Worm (Caenorhabditis elegans) whole organism, young adult: ENCODE results near the gene W04E12.4.

ENCODE experiments used
- C17E4.6 ChIP-seq: fragments of 200-800 bp; sonication (Bioruptor generic); IDR thresholded peaks from 2 replicates; pipeline ENCODE4 v1.3.6; 2022; ENCODE audit warnings: missing genetic modification reagents, missing genetic modification characterization, missing compliant biosample characterization
- F10E7.11 ChIP-seq: sonication (generic microtip); optimal IDR thresholded peaks from 2 replicates; lab custom pipeline; 2017; ENCODE audit warnings: mild to moderate bottlenecking, missing genetic modification characterization, moderate library complexity, missing compliant biosample characterization
- F23B12.7 ChIP-seq: sonication (generic microtip); optimal IDR thresholded peaks from 2 replicates; lab custom pipeline; 2017; ENCODE audit warnings: missing genetic modification characterization, mild to moderate bottlenecking, missing compliant biosample characterization, antibody characterized with exemption, moderate library complexity; ENCODE audit not compliant: insufficient read depth
- F37B4.10 ChIP-seq: fragments of 200-800 bp; sonication (Bioruptor generic); IDR thresholded peaks from 2 replicates; pipeline ENCODE4 v1.3.6; 2022; ENCODE audit warnings: missing genetic modification characterization, missing compliant biosample characterization
- F52B5.7 ChIP-seq: sonication (generic microtip); optimal IDR thresholded peaks from 2 replicates; lab custom pipeline; 2016; ENCODE audit warnings: mild to moderate bottlenecking, missing genetic modification characterization, missing compliant biosample characterization
- F55B11.4 ChIP-seq: sonication (generic microtip); optimal IDR thresholded peaks from 2 replicates; lab custom pipeline; 2016; ENCODE audit warnings: missing compliant biosample characterization, missing genetic modification characterization, borderline replicate concordance; ENCODE audit not compliant: insufficient read depth
- F57C9.4 ChIP-seq: sonication (generic microtip); optimal IDR thresholded peaks from 2 replicates; lab custom pipeline; 2017; ENCODE audit warnings: mild to moderate bottlenecking, missing genetic modification characterization, missing compliant biosample characterization
- Y53G8AR.9 ChIP-seq: fragments of 200-800 bp; sonication (Bioruptor generic); conservative IDR thresholded peaks from 2 replicates; pipeline ENCODE4 v1.3.6; 2022; ENCODE audit warnings: missing genetic modification reagents, missing genetic modification characterization, missing compliant biosample characterization
- ama-1 ChIP-seq, 3 experiments: fragments of 150-350 bp in 1 of 3; sonication (generic microtip) in 2 of 3; optimal IDR thresholded peaks; 2 replicates each; lab custom pipeline; 2014 to 2018; ENCODE audit warnings: missing biosample characterization in 2 of 3, missing genetic modification characterization in 2 of 3, missing genetic modification reagents in 2 of 3
- atf-7 ChIP-seq: sonication (generic microtip); optimal IDR thresholded peaks from 2 replicates; lab custom pipeline; 2017; ENCODE audit warnings: mild to moderate bottlenecking, missing genetic modification characterization, missing compliant biosample characterization
- attf-6 ChIP-seq: fragments of 200-800 bp; sonication (Bioruptor generic); IDR thresholded peaks from 2 replicates; pipeline ENCODE4 v1.3.6; 2022; ENCODE audit warnings: missing genetic modification reagents, missing genetic modification characterization, missing compliant biosample characterization
- ceh-100 ChIP-seq: fragments of 200-800 bp; sonication (Bioruptor generic); IDR thresholded peaks from 2 replicates; pipeline ENCODE4 v1.3.6; 2022; ENCODE audit warnings: missing genetic modification reagents, missing genetic modification characterization, missing compliant biosample characterization
- ceh-27 ChIP-seq: fragments of 200-800 bp; sonication (Bioruptor generic); optimal IDR thresholded peaks from 2 replicates; lab custom pipeline; 2018; ENCODE audit warnings: mild to moderate bottlenecking, missing genetic modification characterization, moderate library complexity, missing compliant biosample characterization
- ceh-91 ChIP-seq: fragments of 200-800 bp; sonication (Bioruptor generic); IDR thresholded peaks from 2 replicates; pipeline ENCODE4 v1.3.6; 2022; ENCODE audit warnings: missing genetic modification reagents, missing genetic modification characterization, missing compliant biosample characterization
- egl-18 ChIP-seq: fragments of 200-800 bp; sonication (Bioruptor generic); IDR thresholded peaks from 2 replicates; pipeline ENCODE4 v1.3.6; 2022; ENCODE audit warnings: missing genetic modification reagents, missing genetic modification characterization, missing compliant biosample characterization
- hmg-1.2 ChIP-seq: fragments of 200-800 bp; sonication (Bioruptor generic); IDR thresholded peaks from 2 replicates; pipeline ENCODE4 v1.3.6; 2022; ENCODE audit warnings: missing genetic modification reagents, missing genetic modification characterization, missing compliant biosample characterization
- lag-1 ChIP-seq: fragments of 200-800 bp; sonication (Bioruptor generic); IDR thresholded peaks from 2 replicates; pipeline ENCODE4 v1.3.6; 2022; ENCODE audit warnings: missing genetic modification reagents, missing genetic modification characterization, missing compliant biosample characterization
- let-526 ChIP-seq: fragments of 200-800 bp; sonication (Bioruptor generic); IDR thresholded peaks from 2 replicates; pipeline ENCODE4 v1.3.6; 2022; ENCODE audit warnings: missing genetic modification reagents, missing genetic modification characterization, missing compliant biosample characterization
- lir-1 ChIP-seq: fragments of 200-800 bp; sonication (Bioruptor generic); conservative IDR thresholded peaks from 2 replicates; pipeline ENCODE4 v1.3.6; 2022; ENCODE audit warnings: missing genetic modification reagents, missing genetic modification characterization, missing compliant biosample characterization
- lsl-1 ChIP-seq: fragments of 200-800 bp; sonication (Bioruptor generic); optimal IDR thresholded peaks from 2 replicates; lab custom pipeline; 2018; ENCODE audit warnings: mild to moderate bottlenecking, missing genetic modification characterization, moderate library complexity, missing compliant biosample characterization
- lsy-27 ChIP-seq: sonication (generic microtip); optimal IDR thresholded peaks from 2 replicates; lab custom pipeline; 2017; ENCODE audit warnings: missing genetic modification characterization, mild to moderate bottlenecking, missing compliant biosample characterization, antibody characterized with exemption, missing genotype, borderline replicate concordance; ENCODE audit not compliant: insufficient read depth
- madf-10 ChIP-seq: sonication (generic microtip); optimal IDR thresholded peaks from 2 replicates; lab custom pipeline; 2016; ENCODE audit warnings: mild to moderate bottlenecking, missing genetic modification characterization, missing compliant biosample characterization
- nfya-1 ChIP-seq: sonication (generic microtip); optimal IDR thresholded peaks from 2 replicates; lab custom pipeline; 2017; ENCODE audit warnings: antibody characterized with exemption, missing compliant biosample characterization, missing genetic modification characterization, borderline replicate concordance; ENCODE audit not compliant: insufficient read depth
- nfyb-1 ChIP-seq: fragments of 200-800 bp; sonication (Bioruptor generic); IDR thresholded peaks from 2 replicates; pipeline ENCODE4 v1.3.6; 2022; ENCODE audit warnings: missing genetic modification reagents, missing genetic modification characterization, missing compliant biosample characterization
- nhr-120 ChIP-seq: fragments of 200-800 bp; sonication (Bioruptor generic); IDR thresholded peaks from 2 replicates; pipeline ENCODE4 v1.3.6; 2022; ENCODE audit warnings: missing genetic modification characterization, missing compliant biosample characterization
- nhr-179 ChIP-seq: sonication (generic microtip); optimal IDR thresholded peaks from 2 replicates; lab custom pipeline; 2016; ENCODE audit warnings: mild to moderate bottlenecking, missing genetic modification characterization, missing compliant biosample characterization
- rcor-1 ChIP-seq: fragments of 200-800 bp; sonication (Bioruptor generic); IDR thresholded peaks from 2 replicates; pipeline ENCODE4 v1.3.6; 2022; ENCODE audit warnings: missing genetic modification reagents, missing genetic modification characterization, missing compliant biosample characterization
- snpc-1.3 ChIP-seq: sonication (generic microtip); optimal IDR thresholded peaks from 2 replicates; lab custom pipeline; 2017; ENCODE audit warnings: missing genetic modification characterization, mild to moderate bottlenecking, missing compliant biosample characterization, antibody characterized with exemption, moderate library complexity, missing genotype, missing genetic modification reagents; ENCODE audit not compliant: insufficient read depth
- snpc-3.4 ChIP-seq: sonication (generic microtip); optimal IDR thresholded peaks from 2 replicates; lab custom pipeline; 2017; ENCODE audit warnings: missing genetic modification characterization, mild to moderate bottlenecking, missing compliant biosample characterization, antibody characterized with exemption, moderate library complexity, missing genotype, missing genetic modification reagents
- sptf-2 ChIP-seq: fragments of 200-800 bp; sonication (Bioruptor generic); optimal IDR thresholded peaks from 2 replicates; lab custom pipeline; 2018; ENCODE audit warnings: mild to moderate bottlenecking, missing genetic modification characterization, missing compliant biosample characterization
- tbx-9 ChIP-seq: sonication (generic microtip); optimal IDR thresholded peaks from 2 replicates; lab custom pipeline; 2016; ENCODE audit warnings: borderline replicate concordance, missing genetic modification characterization, inconsistent platforms, missing compliant biosample characterization
- tlf-1 ChIP-seq: fragments of 200-800 bp; sonication (Bioruptor generic); optimal IDR thresholded peaks from 2 replicates; lab custom pipeline; 2018; ENCODE audit warnings: mild to moderate bottlenecking, missing genetic modification characterization, missing compliant biosample characterization
- unc-130 ChIP-seq: sonication (generic microtip); optimal IDR thresholded peaks from 2 replicates; lab custom pipeline; 2016; ENCODE audit warnings: missing genetic modification reagents, missing genetic modification characterization, missing compliant biosample characterization
- unc-62 ChIP-seq: fragments of 150-350 bp; optimal IDR thresholded peaks from 2 replicates; lab custom pipeline; 2014; ENCODE audit warnings: missing biosample characterization, missing genetic modification reagents, missing genetic modification characterization
- xnd-1 ChIP-seq: sonication (generic microtip); optimal IDR thresholded peaks from 2 replicates; lab custom pipeline; 2016; ENCODE audit warnings: missing genotype, missing genetic modification reagents, missing genetic modification characterization, missing compliant biosample characterization
- zfh-2 ChIP-seq: fragments of 200-800 bp; sonication (Bioruptor generic); conservative IDR thresholded peaks from 2 replicates; pipeline ENCODE4 v1.3.6; 2022; ENCODE audit warnings: missing genetic modification reagents, missing genetic modification characterization, missing compliant biosample characterization
- ztf-18 ChIP-seq: sonication (generic microtip); optimal IDR thresholded peaks from 2 replicates; lab custom pipeline; 2016; ENCODE audit warnings: missing genotype, mild to moderate bottlenecking, missing genetic modification characterization, missing compliant biosample characterization
- ztf-22 ChIP-seq: fragments of 200-800 bp; sonication (Bioruptor generic); optimal IDR thresholded peaks from 2 replicates; lab custom pipeline; 2018; ENCODE audit warnings: mild to moderate bottlenecking, missing genetic modification characterization, moderate library complexity, missing compliant biosample characterization
- ztf-26 ChIP-seq: sonication (generic microtip); optimal IDR thresholded peaks from 2 replicates; lab custom pipeline; 2017; ENCODE audit warnings: missing genetic modification characterization, missing compliant biosample characterization
- ztf-6 ChIP-seq: fragments of 200-800 bp; sonication (Bioruptor generic); IDR thresholded peaks from 2 replicates; pipeline ENCODE4 v1.3.6; 2022; ENCODE audit warnings: missing genetic modification reagents, missing genetic modification characterization, missing compliant biosample characterization

The W04E12.4 gene

ce11 chrV:19771660-19772059 is 28.3 kb downstream of the W04E12.4 start, which contains the start of gene M162.15:
M162.15 (minus strand) TSS chrV:19771760.
- no peak for TF ChIP-seq F23B12.7 (tag; lab: Kevin White, UChicago)
- no peak for TF ChIP-seq F55B11.4
- no peak for TF ChIP-seq nfyb-1
- TF ChIP-seq let-526 (GFP tag; lab: Robert Waterston, UW), result no peak
- TF ChIP-seq C17E4.6, result no peak
- no peak for TF ChIP-seq ztf-22 (GFP tag; lab: Kevin White, UChicago)
- TF ChIP-seq tbx-9, result no peak
- no peak for TF ChIP-seq lag-1 (GFP tag; lab: Robert Waterston, UW)
- no peak for TF ChIP-seq ceh-27 (GFP tag; lab: Kevin White, UChicago)
- no peak for TF ChIP-seq Y53G8AR.9
- no peak for TF ChIP-seq nhr-120
- no peak for TF ChIP-seq xnd-1
- no peak for TF ChIP-seq snpc-1.3 (tag; lab: Kevin White, UChicago)
- no peak for TF ChIP-seq tlf-1 (GFP tag; lab: Kevin White, UChicago)

ce11 chrV:19777227-19777626 is 33.8 kb downstream of the W04E12.4 start, which contains the start of gene fbxa-118:
fbxa-118 (minus strand) TSS chrV:19777327.
- no peak for TF ChIP-seq ztf-18 (tag; lab: Kevin White, UChicago)
- no peak for TF ChIP-seq F37B4.10 (GFP tag; lab: Robert Waterston, UW)
- TF ChIP-seq lsy-27, result no peak
- TF ChIP-seq attf-6 (GFP tag; lab: Robert Waterston, UW), result no peak
- TF ChIP-seq F55B11.4, result no peak
- TF ChIP-seq F10E7.11 (tag; lab: Kevin White, UChicago), result no peak
- no peak for TF ChIP-seq unc-62
- TF ChIP-seq ztf-6, result no peak
- no peak for TF ChIP-seq atf-7 (tag; lab: Kevin White, UChicago)
- TF ChIP-seq F52B5.7 (tag; lab: Kevin White, UChicago), result no peak
- no peak for TF ChIP-seq lsl-1
- no peak for TF ChIP-seq unc-130 (GFP tag; lab: Kevin White, UChicago)
- no peak for TF ChIP-seq ztf-26 (tag; lab: Kevin White, UChicago)
- no peak for TF ChIP-seq F23B12.7 (tag; lab: Kevin White, UChicago)

- no peak for TF ChIP-seq egl-18 (GFP tag; lab: Robert Waterston, UW)
- TF ChIP-seq madf-10 (tag; lab: Kevin White, UChicago), result no peak
- no peak for TF ChIP-seq F10E7.11 (tag; lab: Kevin White, UChicago)
- TF ChIP-seq nhr-179 (tag; lab: Kevin White, UChicago), result no peak
- no peak for TF ChIP-seq F52B5.7 (tag; lab: Kevin White, UChicago)
- TF ChIP-seq sptf-2, result no peak
- TF ChIP-seq hmg-1.2, result no peak
- no peak for TF ChIP-seq unc-62
- no peak for TF ChIP-seq nfya-1
- TF ChIP-seq tlf-1 (GFP tag; lab: Kevin White, UChicago), result no peak
- TF ChIP-seq rcor-1, result no peak
- TF ChIP-seq ceh-91 (GFP tag; lab: Robert Waterston, UW), result no peak
- no peak for TF ChIP-seq F57C9.4 (tag; lab: Kevin White, UChicago)
- TF ChIP-seq ama-1 (optimal IDR thresholded peaks at IDR 0.05; lab: Kevin White, UChicago), result no peak
- no peak for TF ChIP-seq ama-1 (GFP tag; optimal IDR thresholded peaks at IDR 0.05; lab: Kevin White, UChicago)
- no peak for TF ChIP-seq ceh-100 (GFP tag; lab: Robert Waterston, UW)
- TF ChIP-seq zfh-2 (GFP tag; lab: Robert Waterston, UW), result no peak
- no peak for TF ChIP-seq lir-1 (GFP tag; lab: Robert Waterston, UW)
- TF ChIP-seq xnd-1, result no peak
- no peak for TF ChIP-seq atf-7 (tag; lab: Kevin White, UChicago)
- no peak for TF ChIP-seq snpc-3.4 (tag; lab: Kevin White, UChicago)
Observed at ce11 chrV:19778608-19779007, 35.2 kb downstream of the W04E12.4 start, which contains the start of gene fbxa-194. fbxa-194 (minus strand) TSS chrV:19778708.
